Worm (Caenorhabditis elegans): ENCODE measurements around the gene ule-4.

Gene ule-4

DNA sequence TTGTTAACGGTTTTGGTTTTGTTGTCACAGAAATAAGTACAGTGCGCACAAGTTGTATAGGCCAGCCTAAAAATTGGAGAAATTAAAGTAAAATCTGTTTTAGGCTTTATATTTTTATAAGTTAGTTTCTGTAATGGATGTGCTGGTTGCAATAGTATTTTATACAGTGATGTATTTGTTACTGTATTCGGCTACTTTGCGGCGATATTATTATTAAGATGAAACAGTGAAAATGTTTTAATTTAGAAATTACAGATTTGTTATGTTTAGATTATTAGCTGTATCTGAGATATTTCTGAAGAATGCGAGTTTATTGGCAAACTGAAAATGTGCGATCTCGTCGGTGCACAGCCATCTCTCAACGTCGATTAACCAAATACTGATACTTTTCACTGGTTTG, at the start of gene ule-4:
Gene ule-4 (minus strand): TSS at position 101 of the 400 bp plus-strand sequence.
- no peak for TF ChIP-seq med-1 (GFP tag; optimal IDR thresholded peaks at IDR 0.05; ENCODE audit: insufficient read depth)
- TF ChIP-seq ref-1 (GFP tag; conservative IDR thresholded peaks at IDR 0.05): no peak
- no peak for TF ChIP-seq flt-1 (GFP tag; IDR thresholded peaks at IDR 0.05)
- TF ChIP-seq tab-1 (GFP tag; IDR thresholded peaks at IDR 0.05): no peak
- no peak for TF ChIP-seq klf-2 (GFP tag; conservative IDR thresholded peaks at IDR 0.05)
- no peak for TF ChIP-seq ztf-29 (GFP tag; IDR thresholded peaks at IDR 0.05)
- TF ChIP-seq ztf-23 (GFP tag; IDR thresholded peaks at IDR 0.05): no peak
- TF ChIP-seq cog-1 (tag; optimal IDR thresholded peaks at IDR 0.05): no peak
- no peak for TF ChIP-seq T22C8.4 (GFP tag; IDR thresholded peaks at IDR 0.05)

ce11 chrIV:13696900-13697299, 49.4 kb upstream of the ule-4 start:
- TF ChIP-seq T22C8.4 (GFP tag; IDR thresholded peaks at IDR 0.05) (no peak), klf-2 (GFP tag; conservative IDR thresholded peaks at IDR 0.05) (no peak), med-1 (GFP tag; optimal IDR thresholded peaks at IDR 0.05; ENCODE audit: insufficient read depth) (no peak), tab-1 (GFP tag; IDR thresholded peaks at IDR 0.05) (no peak), ref-1 (GFP tag; conservative IDR thresholded peaks at IDR 0.05) (no peak), flt-1 (GFP tag; IDR thresholded peaks at IDR 0.05) (no peak), cog-1 (tag; optimal IDR thresholded peaks at IDR 0.05) (no peak), ztf-29 (GFP tag; IDR thresholded peaks at IDR 0.05) (no peak)

DNA sequence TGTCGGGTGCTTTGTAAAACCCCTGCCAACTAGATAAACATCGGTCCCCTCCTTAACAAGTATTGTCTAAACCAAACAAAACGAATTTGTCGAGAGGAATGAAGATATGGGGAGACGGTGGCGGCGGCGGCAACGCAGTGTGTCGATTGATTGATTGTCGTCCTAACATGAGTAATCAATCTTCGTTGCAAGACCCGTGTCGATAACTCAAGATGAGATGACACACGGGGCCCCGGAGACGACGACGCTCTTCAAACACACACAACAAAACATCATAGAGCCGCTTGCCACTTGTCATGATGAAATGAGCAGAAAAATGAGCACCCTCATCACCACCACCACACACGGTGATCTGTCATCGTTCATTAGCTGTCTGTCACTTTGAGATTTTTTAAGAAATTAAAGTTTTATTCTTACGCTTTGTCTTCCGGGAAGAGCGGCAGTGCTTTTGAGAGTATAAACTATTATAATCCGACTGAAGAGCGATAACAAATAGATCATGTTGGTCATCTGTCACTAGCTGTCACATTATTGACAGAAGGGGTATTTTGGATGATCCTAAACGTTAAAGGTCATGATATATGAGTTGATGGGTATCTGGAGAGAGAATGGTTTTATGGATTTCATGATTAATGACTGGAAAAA, 48.4 kb upstream of the ule-4 start:
- TF ChIP-seq med-1 (GFP tag; optimal IDR thresholded peaks at IDR 0.05; ENCODE audit: insufficient read depth) (no peak), klf-2 (GFP tag; conservative IDR thresholded peaks at IDR 0.05) (no peak), cog-1 (tag; optimal IDR thresholded peaks at IDR 0.05) (no peak), ztf-23 (GFP tag; IDR thresholded peaks at IDR 0.05) (no peak), ztf-29 (GFP tag; IDR thresholded peaks at IDR 0.05) (no peak), ref-1 (GFP tag; conservative IDR thresholded peaks at IDR 0.05) (no peak), T22C8.4 (GFP tag; IDR thresholded peaks at IDR 0.05) (no peak), tab-1 (GFP tag; IDR thresholded peaks at IDR 0.05) (no peak)

DNA sequence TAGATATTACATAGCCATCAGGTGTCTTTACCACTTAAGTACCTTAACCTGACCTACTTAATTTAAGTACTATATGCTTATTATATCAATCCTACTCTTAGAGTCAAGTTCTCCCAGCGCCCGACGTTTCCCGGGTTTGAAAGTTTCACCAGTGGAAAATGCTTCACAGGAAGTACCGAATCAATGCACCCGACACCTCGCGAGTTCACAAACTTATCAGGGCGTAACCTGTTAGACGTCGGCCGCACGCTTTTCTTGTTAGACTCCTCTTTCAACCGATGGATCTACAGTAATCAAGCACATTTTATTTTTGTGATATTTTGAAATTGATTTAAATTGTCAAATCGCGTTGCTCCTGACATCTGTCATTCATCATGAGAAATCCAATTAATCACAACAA, 47.8 kb upstream of the ule-4 start:
- no peak for TF ChIP-seq cog-1 (tag; optimal IDR thresholded peaks at IDR 0.05)
- TF ChIP-seq T22C8.4 (GFP tag; IDR thresholded peaks at IDR 0.05): no peak

- TF ChIP-seq med-1 (GFP tag; optimal IDR thresholded peaks at IDR 0.05; ENCODE audit: insufficient read depth): no peak
- no peak for TF ChIP-seq ref-1 (GFP tag; conservative IDR thresholded peaks at IDR 0.05)
- no peak for TF ChIP-seq tab-1 (GFP tag; IDR thresholded peaks at IDR 0.05)
- TF ChIP-seq ztf-29 (GFP tag; IDR thresholded peaks at IDR 0.05): no peak
- no peak for TF ChIP-seq ztf-23 (GFP tag; IDR thresholded peaks at IDR 0.05)
- no peak for TF ChIP-seq flt-1 (GFP tag; IDR thresholded peaks at IDR 0.05)
- no peak for TF ChIP-seq T22C8.4 (GFP tag; IDR thresholded peaks at IDR 0.05)
These were observed 47.1 kb upstream of the ule-4 start for ce11 chrIV:13694600-13694999.

ce11 chrIV:13693976-13694375, 46.5 kb upstream of the ule-4 start:
- TF ChIP-seq ref-1 (GFP tag; conservative IDR thresholded peaks at IDR 0.05) (no peak), flt-1 (GFP tag; IDR thresholded peaks at IDR 0.05) (no peak), med-1 (GFP tag; optimal IDR thresholded peaks at IDR 0.05; ENCODE audit: insufficient read depth) (no peak), tab-1 (GFP tag; IDR thresholded peaks at IDR 0.05) (no peak), klf-2 (GFP tag; conservative IDR thresholded peaks at IDR 0.05) (no peak), T22C8.4 (GFP tag; IDR thresholded peaks at IDR 0.05) (no peak), ztf-29 (GFP tag; IDR thresholded peaks at IDR 0.05) (no peak), cog-1 (tag; optimal IDR thresholded peaks at IDR 0.05) (no peak), ztf-23 (GFP tag; IDR thresholded peaks at IDR 0.05) (no peak)

ce11 chrIV:13692522-13692921, 45.1 kb upstream of the ule-4 start:
- TF ChIP-seq flt-1 (GFP tag; IDR thresholded peaks at IDR 0.05) (no peak), cog-1 (tag; optimal IDR thresholded peaks at IDR 0.05) (no peak), tab-1 (GFP tag; IDR thresholded peaks at IDR 0.05) (no peak), klf-2 (GFP tag; conservative IDR thresholded peaks at IDR 0.05) (no peak), med-1 (GFP tag; optimal IDR thresholded peaks at IDR 0.05; ENCODE audit: insufficient read depth) (no peak), ref-1 (GFP tag; conservative IDR thresholded peaks at IDR 0.05) (no peak)

ce11 chrIV:13689302-13689880, 41.9 kb upstream of the ule-4 start, which contains the start of gene T23G4.2:
T23G4.2 (minus strand) TSS chrIV:13689556.
- no peak for TF ChIP-seq tab-1 (GFP tag; IDR thresholded peaks at IDR 0.05)
- TF ChIP-seq ztf-23 (GFP tag; IDR thresholded peaks at IDR 0.05): no peak
- no peak for TF ChIP-seq klf-2 (GFP tag; conservative IDR thresholded peaks at IDR 0.05)
- no peak for TF ChIP-seq med-1 (GFP tag; optimal IDR thresholded peaks at IDR 0.05; ENCODE audit: insufficient read depth)
- no peak for TF ChIP-seq ref-1 (GFP tag; conservative IDR thresholded peaks at IDR 0.05)
- no peak for TF ChIP-seq T22C8.4 (GFP tag; IDR thresholded peaks at IDR 0.05)
- TF ChIP-seq cog-1 (tag; optimal IDR thresholded peaks at IDR 0.05): no peak
- TF ChIP-seq ztf-29 (GFP tag; IDR thresholded peaks at IDR 0.05): no peak
- no peak for TF ChIP-seq flt-1 (GFP tag; IDR thresholded peaks at IDR 0.05)

DNA sequence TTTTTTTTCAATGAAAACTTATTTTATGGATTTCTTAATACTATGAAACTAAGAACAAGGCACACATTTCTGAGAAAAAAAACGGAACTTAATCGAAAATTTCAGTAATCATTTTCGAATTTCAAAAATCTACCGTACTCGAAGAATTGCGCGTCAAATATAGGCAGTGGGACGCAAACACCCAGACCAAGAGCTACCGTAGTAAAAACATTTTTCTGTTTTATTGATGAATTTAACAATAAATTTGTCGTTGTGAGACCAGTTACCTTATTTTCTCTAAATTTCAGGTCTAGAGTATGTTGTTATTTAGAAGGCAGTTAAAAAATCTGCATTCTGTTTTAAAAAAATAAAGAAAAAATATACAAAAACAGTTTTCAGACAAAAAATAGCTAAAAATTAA, 40.2 kb upstream of the ule-4 start:
- TF ChIP-seq cog-1 (tag; optimal IDR thresholded peaks at IDR 0.05) (no peak), klf-2 (GFP tag; conservative IDR thresholded peaks at IDR 0.05) (no peak), ref-1 (GFP tag; conservative IDR thresholded peaks at IDR 0.05) (no peak), ztf-29 (GFP tag; IDR thresholded peaks at IDR 0.05) (no peak), ztf-23 (GFP tag; IDR thresholded peaks at IDR 0.05) (no peak), med-1 (GFP tag; optimal IDR thresholded peaks at IDR 0.05; ENCODE audit: insufficient read depth) (no peak), tab-1 (GFP tag; IDR thresholded peaks at IDR 0.05) (no peak)

DNA sequence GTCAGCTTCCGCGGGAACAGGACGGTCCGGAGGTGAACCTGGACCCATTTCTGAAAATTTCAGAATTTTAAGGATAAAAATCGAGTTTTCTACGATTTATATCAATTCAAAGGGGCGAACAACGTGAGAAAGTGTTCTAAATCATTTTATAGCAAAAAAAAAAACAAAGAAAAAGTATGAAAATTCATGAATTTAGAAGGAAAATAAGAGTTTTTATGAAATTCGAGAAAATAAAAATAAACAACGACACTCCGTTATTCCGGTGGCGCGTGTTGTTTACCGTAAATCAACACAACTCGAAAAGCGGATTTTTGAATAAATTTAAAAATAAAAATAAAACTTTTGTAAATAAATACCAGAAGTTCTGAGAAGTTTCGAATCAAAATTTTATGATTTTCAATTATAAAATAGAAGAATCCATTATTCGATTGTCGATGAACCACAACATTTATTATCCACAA, 39.5 kb upstream of the ule-4 start, which contains the start of gene nyn-1:
Gene nyn-1 (minus strand): TSS at position 51 of the 461 bp plus-strand sequence.
- no peak for TF ChIP-seq med-1 (GFP tag; optimal IDR thresholded peaks at IDR 0.05; ENCODE audit: insufficient read depth)
- TF ChIP-seq klf-2 (GFP tag; conservative IDR thresholded peaks at IDR 0.05): no peak
- no peak for TF ChIP-seq flt-1 (GFP tag; IDR thresholded peaks at IDR 0.05)
- TF ChIP-seq ztf-29 (GFP tag; IDR thresholded peaks at IDR 0.05): no peak
- TF ChIP-seq ztf-23 (GFP tag; IDR thresholded peaks at IDR 0.05): no peak
- no peak for TF ChIP-seq tab-1 (GFP tag; IDR thresholded peaks at IDR 0.05)
- TF ChIP-seq cog-1 (tag; optimal IDR thresholded peaks at IDR 0.05): no peak
- no peak for TF ChIP-seq T22C8.4 (GFP tag; IDR thresholded peaks at IDR 0.05)
- no peak for TF ChIP-seq ref-1 (GFP tag; conservative IDR thresholded peaks at IDR 0.05)
